Fruit fly (Drosophila melanogaster) whole organism, embryonic: ENCODE data around the gene Gr98d.
A peak's percentile ranks its signal among the peaks of the same experiment; 100 is the strongest.

Source experiments
- Adf1 ChIP-seq: fragments of 200-800 bp; sonication (Bioruptor generic); IDR thresholded peaks from 2 replicates; pipeline ENCODE4 v1.3.6; 2022; ENCODE audit warnings: missing biosample characterization, missing genetic modification characterization
- Asciz ChIP-seq: fragments of 200-800 bp; sonication (Bioruptor generic); optimal IDR thresholded peaks from 2 replicates; lab custom pipeline; 2017; ENCODE audit warnings: missing biosample characterization, mild to moderate bottlenecking, missing genetic modification characterization, missing genetic modification reagents
- CG10543 ChIP-seq: fragments of 200-800 bp; sonication (Bioruptor generic); optimal IDR thresholded peaks from 3 replicates; lab custom pipeline; 2017; ENCODE audit warnings: missing biosample characterization, mild to moderate bottlenecking, missing genetic modification characterization, moderate library complexity
- CG11696 ChIP-seq: fragments of 200-800 bp; sonication (Bioruptor generic); IDR thresholded peaks from 2 replicates; pipeline ENCODE4 v1.3.6; 2022; ENCODE audit warnings: missing biosample characterization, missing genetic modification characterization
- CG12299 ChIP-seq: fragments of 200-800 bp; sonication (Bioruptor generic); optimal IDR thresholded peaks from 2 replicates; lab custom pipeline; 2018; ENCODE audit warnings: missing biosample characterization, mild to moderate bottlenecking, missing genetic modification characterization
- CG12659 ChIP-seq: fragments of 200-800 bp; sonication (Bioruptor generic); optimal IDR thresholded peaks from 3 replicates; lab custom pipeline; 2017; ENCODE audit warnings: mild to moderate bottlenecking, missing biosample characterization, missing genetic modification reagents, missing genetic modification characterization
- CG14050 ChIP-seq: fragments of 200-800 bp; sonication (Bioruptor generic); IDR thresholded peaks from 3 replicates; pipeline ENCODE4 v1.3.6; 2022; ENCODE audit warnings: missing biosample characterization, missing genetic modification characterization
- CG15514 ChIP-seq: fragments of 200-800 bp; sonication (Bioruptor generic); optimal IDR thresholded peaks from 3 replicates; lab custom pipeline; 2017; ENCODE audit warnings: missing biosample characterization, missing genetic modification characterization, mild to moderate bottlenecking, moderate library complexity, missing genetic modification reagents
- CG17912 ChIP-seq: fragments of 200-800 bp; sonication (Bioruptor generic); optimal IDR thresholded peaks from 2 replicates; lab custom pipeline; 2018; ENCODE audit warnings: missing biosample characterization, mild to moderate bottlenecking, missing genetic modification characterization
- CG1792 ChIP-seq: fragments of 200-800 bp; sonication (Bioruptor generic); optimal IDR thresholded peaks from 2 replicates; lab custom pipeline; 2016; ENCODE audit warnings: missing biosample characterization, missing genetic modification characterization
- CG3407 ChIP-seq: fragments of 200-800 bp; sonication (Bioruptor generic); optimal IDR thresholded peaks from 2 replicates; lab custom pipeline; 2018; ENCODE audit warnings: missing biosample characterization, mild to moderate bottlenecking, missing genetic modification characterization
- CG6689 ChIP-seq: fragments of 200-800 bp; sonication (Bioruptor generic); IDR thresholded peaks from 2 replicates; pipeline ENCODE4 v1.3.6; 2022; ENCODE audit warnings: missing biosample characterization, missing genetic modification characterization
- CG6765 ChIP-seq: fragments of 200-800 bp; sonication (Bioruptor generic); optimal IDR thresholded peaks from 3 replicates; lab custom pipeline; 2017; ENCODE audit warnings: missing biosample characterization, mild to moderate bottlenecking, missing genetic modification characterization
- CG7372 ChIP-seq: fragments of 200-800 bp; sonication (Bioruptor generic); IDR thresholded peaks from 2 replicates; pipeline ENCODE4 v1.3.6; 2022; ENCODE audit warnings: missing biosample characterization, missing genetic modification characterization
- Camta ChIP-seq: fragments of 200-800 bp; sonication (Bioruptor generic); optimal IDR thresholded peaks from 2 replicates; lab custom pipeline; 2016; ENCODE audit warnings: missing biosample characterization, missing genetic modification characterization
- Chrac-16 ChIP-seq: fragments of 200-800 bp; sonication (Bioruptor generic); optimal IDR thresholded peaks from 3 replicates; lab custom pipeline; 2016; ENCODE audit warnings: missing biosample characterization, missing genetic modification characterization
- CrebB ChIP-seq: fragments of 200-800 bp; sonication (Bioruptor generic); optimal IDR thresholded peaks from 3 replicates; lab custom pipeline; 2018; ENCODE audit warnings: missing biosample characterization, mild to moderate bottlenecking, missing genetic modification characterization
- ERR ChIP-seq: fragments of 200-800 bp; sonication (Bioruptor generic); optimal IDR thresholded peaks from 2 replicates; lab custom pipeline; 2016; ENCODE audit warnings: missing biosample characterization, missing genetic modification characterization
- GATAe ChIP-seq: fragments of 200-800 bp; sonication (Bioruptor generic); conservative IDR thresholded peaks from 2 replicates; pipeline ENCODE4 v1.3.6; 2022; ENCODE audit warnings: missing biosample characterization, missing genetic modification characterization
- Hmx ChIP-seq: fragments of 200-800 bp; sonication (Bioruptor generic); optimal IDR thresholded peaks from 2 replicates; lab custom pipeline; 2016; ENCODE audit warnings: missing biosample characterization, missing genetic modification characterization
- MESR4 ChIP-seq: fragments of 200-800 bp; sonication (Bioruptor generic); optimal IDR thresholded peaks from 2 replicates; lab custom pipeline; 2018; ENCODE audit warnings: missing biosample characterization, mild to moderate bottlenecking, missing genetic modification characterization, moderate library complexity
- Nf-YC ChIP-seq: fragments of 200-800 bp; optimal IDR thresholded peaks from 3 replicates; lab custom pipeline; 2019; ENCODE audit warnings: missing biosample characterization, mild to moderate bottlenecking, missing genetic modification characterization, moderate library complexity
- Sin3A ChIP-seq: fragments of >200 bp; optimal IDR thresholded peaks from 2 replicates; lab custom pipeline; 2018
- Six4 ChIP-seq: fragments of 200-800 bp; sonication (Bioruptor generic); optimal IDR thresholded peaks from 2 replicates; lab custom pipeline; 2016; ENCODE audit warnings: missing biosample characterization, missing genetic modification characterization
- Spps ChIP-seq: fragments of 200-800 bp; sonication (Bioruptor generic); optimal IDR thresholded peaks from 2 replicates; lab custom pipeline; 2018; ENCODE audit warnings: missing biosample characterization, mild to moderate bottlenecking, missing genetic modification characterization
- Vsx1 ChIP-seq: fragments of 200-800 bp; sonication (Bioruptor generic); optimal IDR thresholded peaks from 2 replicates; lab custom pipeline; 2017; ENCODE audit warnings: missing biosample characterization, mild to moderate bottlenecking, missing genetic modification characterization, missing genetic modification reagents
- Xbp1 ChIP-seq: fragments of 200-800 bp; sonication (Bioruptor generic); optimal IDR thresholded peaks from 3 replicates; lab custom pipeline; 2016; ENCODE audit warnings: missing biosample characterization, mild to moderate bottlenecking, missing genetic modification characterization
- cas ChIP-seq: fragments of 200-800 bp; sonication (Bioruptor generic); IDR thresholded peaks from 2 replicates; pipeline ENCODE4 v1.3.6; 2022; ENCODE audit warnings: missing biosample characterization, missing genetic modification characterization
- crol ChIP-seq: fragments of 200-800 bp; sonication (Bioruptor generic); IDR thresholded peaks from 2 replicates; pipeline ENCODE4 v1.3.6; 2022; ENCODE audit warnings: missing biosample characterization, missing genetic modification characterization
- dimm ChIP-seq: fragments of 200-800 bp; sonication (Bioruptor generic); IDR thresholded peaks from 2 replicates; pipeline ENCODE4 v1.3.6; 2022; ENCODE audit warnings: missing biosample characterization, missing genetic modification characterization
- dm ChIP-seq: fragments of 200-800 bp; sonication (Bioruptor generic); optimal IDR thresholded peaks from 3 replicates; lab custom pipeline; 2016; ENCODE audit warnings: missing biosample characterization, missing genetic modification characterization
- dmrt99B ChIP-seq: fragments of 200-800 bp; sonication (Bioruptor generic); optimal IDR thresholded peaks from 2 replicates; lab custom pipeline; 2018; ENCODE audit warnings: missing biosample characterization, mild to moderate bottlenecking, missing genetic modification characterization, moderate library complexity
- eyg ChIP-seq: fragments of 200-800 bp; sonication (Bioruptor generic); optimal IDR thresholded peaks from 3 replicates; lab custom pipeline; 2016; ENCODE audit warnings: missing biosample characterization, missing genetic modification characterization
- ind ChIP-seq: fragments of 200-800 bp; sonication (Bioruptor generic); optimal IDR thresholded peaks from 3 replicates; lab custom pipeline; 2016; ENCODE audit warnings: missing biosample characterization, missing genetic modification characterization
- jumu ChIP-seq: fragments of 200-800 bp; sonication (Bioruptor generic); optimal IDR thresholded peaks from 3 replicates; lab custom pipeline; 2016; ENCODE audit warnings: missing biosample characterization, missing genetic modification characterization
- lbe ChIP-seq: fragments of 200-800 bp; sonication (Bioruptor generic); optimal IDR thresholded peaks from 2 replicates; lab custom pipeline; 2016; ENCODE audit warnings: missing biosample characterization, mild to moderate bottlenecking, missing genetic modification characterization
- lola ChIP-seq, 3 experiments: fragments of >200 bp in 2 of 3; fragments of 200-800 bp in 1 of 3; sonication (Bioruptor generic) in 1 of 3; optimal IDR thresholded peaks; 2 replicates each; lab custom pipeline; 2017 to 2019; ENCODE audit warnings: missing biosample characterization in 3 of 3, missing genetic modification characterization in 3 of 3, mild to moderate bottlenecking in 1 of 3, moderate library complexity in 1 of 3
- luna ChIP-seq: fragments of 200-800 bp; sonication (Bioruptor generic); optimal IDR thresholded peaks from 2 replicates; lab custom pipeline; 2016; ENCODE audit warnings: missing biosample characterization, missing genetic modification characterization
- mld ChIP-seq: fragments of 200-800 bp; sonication (Bioruptor generic); IDR thresholded peaks from 3 replicates; pipeline ENCODE4 v1.3.6; 2022; ENCODE audit warnings: missing biosample characterization, missing genetic modification characterization; ENCODE audit not compliant: partially characterized antibody
- nom ChIP-seq: fragments of 200-800 bp; sonication (Bioruptor generic); optimal IDR thresholded peaks from 2 replicates; lab custom pipeline; 2017; ENCODE audit warnings: missing biosample characterization, missing genetic modification characterization, mild to moderate bottlenecking, moderate library complexity, missing genetic modification reagents
- pan ChIP-seq, 4 experiments: fragments of >200 bp in 3 of 4; fragments of 200-800 bp in 1 of 4; sonication (Bioruptor generic) in 1 of 4; optimal IDR thresholded peaks in 3 of 4; IDR thresholded peaks in 1 of 4; 2 replicates each; pipeline versions ENCODE4 v1.3.6 to Lab custom; 2017 to 2022; ENCODE audit warnings: missing biosample characterization in 2 of 4, missing genetic modification characterization in 2 of 4, mixed read lengths in 1 of 4
- pb ChIP-seq: fragments of 200-800 bp; sonication (Bioruptor generic); optimal IDR thresholded peaks from 3 replicates; lab custom pipeline; 2016; ENCODE audit warnings: missing biosample characterization, missing genetic modification characterization
- repo ChIP-seq: fragments of 200-800 bp; sonication (Bioruptor generic); optimal IDR thresholded peaks from 2 replicates; lab custom pipeline; 2016; ENCODE audit warnings: missing biosample characterization, missing genetic modification characterization
- tgo ChIP-seq: fragments of 200-800 bp; sonication (Bioruptor generic); IDR thresholded peaks from 3 replicates; pipeline ENCODE4 v1.3.6; 2022; ENCODE audit warnings: missing biosample characterization, missing genetic modification characterization
- tna ChIP-seq: fragments of 200-800 bp; sonication (Bioruptor generic); IDR thresholded peaks from 2 replicates; pipeline ENCODE4 v1.3.6; 2022; ENCODE audit warnings: missing biosample characterization, missing genetic modification characterization; ENCODE audit not compliant: partially characterized antibody
- toy ChIP-seq: fragments of 200-800 bp; sonication (Bioruptor generic); IDR thresholded peaks from 2 replicates; pipeline ENCODE4 v1.3.6; 2022; ENCODE audit warnings: missing biosample characterization, missing genetic modification characterization
- tx ChIP-seq: fragments of 200-800 bp; sonication (Bioruptor generic); optimal IDR thresholded peaks from 2 replicates; lab custom pipeline; 2016; ENCODE audit warnings: missing biosample characterization, missing genetic modification characterization
- wek ChIP-seq: fragments of 200-800 bp; sonication (Bioruptor generic); optimal IDR thresholded peaks from 3 replicates; lab custom pipeline; 2018; ENCODE audit warnings: missing biosample characterization, mild to moderate bottlenecking, missing genetic modification characterization, moderate library complexity
- wor ChIP-seq: fragments of 200-800 bp; sonication (Bioruptor generic); IDR thresholded peaks from 2 replicates; pipeline ENCODE4 v1.3.6; 2022; ENCODE audit warnings: missing biosample characterization, missing genetic modification characterization
- zfh1 ChIP-seq: fragments of 200-800 bp; sonication (Bioruptor generic); IDR thresholded peaks from 3 replicates; pipeline ENCODE4 v1.3.6; 2022; ENCODE audit warnings: missing biosample characterization, missing genetic modification characterization

Gene Gr98d

dm6 chr3R:27554964-27555363, 9.1 kb downstream of the Gr98d start (continued):
- TF ChIP-seq Sin3A (no peak), lbe (no peak), eyg (peak; percentile 51), ERR (GFP tag; lab: Kevin White, UChicago) (peak; percentile 58), CG11696 (GFP tag; lab: Robert Waterston, UW) (0 out of 2 replicates have a peak, but pooled peaks have one; percentile 40), mld (GFP tag; lab: Robert Waterston, UW) (no peak), CrebB (tag; lab: Kevin White, UChicago) (peak; percentile 26), Nf-YC (tag; lab: Kevin White, UChicago) (no peak), nom (GFP tag; lab: Kevin White, UChicago) (no peak), jumu (peak; percentile 55), CG17912 (GFP tag; lab: Kevin White, UChicago) (no peak), tgo (GFP tag; lab: Robert Waterston, UW) (peak; percentile 78), CG10543 (GFP tag; lab: Kevin White, UChicago) (peak; percentile 41), Adf1 (GFP tag; lab: Robert Waterston, UW) (peak; percentile 37), wor (GFP tag; lab: Robert Waterston, UW) (peak; percentile 76), dimm (GFP tag; lab: Robert Waterston, UW) (peak; percentile 73; the same call in 1 of the 2 replicates), Camta (GFP tag; lab: Kevin White, UChicago) (peak; percentile 77), dmrt99B (tag; lab: Kevin White, UChicago) (peak; percentile 92), MESR4 (GFP tag; lab: Kevin White, UChicago) (peak; percentile 14), GATAe (GFP tag; lab: Robert Waterston, UW) (no peak), CG7372 (GFP tag; lab: Robert Waterston, UW) (peak; percentile 59), CG14050 (GFP tag; lab: Robert Waterston, UW) (peak; percentile 68; the same call in 2 of the 3 replicates), Chrac-16 (GFP tag; lab: Kevin White, UChicago) (peak; percentile 78), CG3407 (peak; percentile 71), wek (GFP tag; lab: Kevin White, UChicago) (no peak), cas (GFP tag; lab: Robert Waterston, UW) (0 out of 2 replicates have a peak, but pooled peaks have one; percentile 47), CG15514 (GFP tag; lab: Kevin White, UChicago) (peak; percentile 52), lola (GFP tag; optimal IDR thresholded peaks at IDR 0.05; lab: Kevin White, UChicago) (peak in 1 of 3 experiments; percentile 73), Xbp1 (peak; percentile 83), Asciz (peak; percentile 84), CG6765 (GFP tag; lab: Kevin White, UChicago) (peak; percentile 59), CG12659 (GFP tag; lab: Kevin White, UChicago) (peak; percentile 69), pan (optimal IDR thresholded peaks at IDR 0.05; lab: Kevin White, UChicago) (no peak), pan (GFP tag; optimal IDR thresholded peaks at IDR 0.05 in 1 of 2, IDR thresholded peaks at IDR 0.05 in 1 of 2) (peak in 1 of 2 experiments; percentile 83), CG12299 (tag; lab: Kevin White, UChicago) (peak; percentile 47), dm (GFP tag; lab: Kevin White, UChicago) (peak; percentile 68), tna (GFP tag; lab: Robert Waterston, UW) (no peak), pb (GFP tag; lab: Kevin White, UChicago) (peak; percentile 27), luna (no peak), crol (GFP tag; lab: Robert Waterston, UW) (no peak), Spps (tag; lab: Kevin White, UChicago) (peak; percentile 66), Six4 (peak; percentile 75), CG1792 (GFP tag; lab: Kevin White, UChicago) (peak; percentile 64), toy (0 out of 2 replicates have a peak, but pooled peaks have one; percentile 56), tx (GFP tag; lab: Kevin White, UChicago) (peak; percentile 64), Hmx (GFP tag; lab: Kevin White, UChicago) (no peak), Vsx1 (GFP tag; lab: Kevin White, UChicago) (peak; percentile 85), CG6689 (GFP tag; lab: Robert Waterston, UW) (peak; percentile 80), repo (GFP tag; lab: Kevin White, UChicago) (peak; percentile 45), ind (GFP tag; lab: Kevin White, UChicago) (peak; percentile 79), zfh1 (GFP tag; lab: Robert Waterston, UW) (peak; percentile 83)
